Worm (Caenorhabditis elegans): Measurements from ENCODE around the gene R07C12.3.

- TF ChIP-seq nhr-28 (tag; optimal IDR thresholded peaks at IDR 0.05) (no peak), snpc-4 (tag; optimal IDR thresholded peaks at IDR 0.05) (no peak), elt-1 (tag; optimal IDR thresholded peaks at IDR 0.05; ENCODE audit: borderline replicate concordance, insufficient read depth) (no peak), blmp-1 (tag; optimal IDR thresholded peaks at IDR 0.05) (no peak), lsy-2 (tag; optimal IDR thresholded peaks at IDR 0.05) (no peak), unc-62 (GFP tag; optimal IDR thresholded peaks at IDR 0.05) (no peak), nhr-12 (tag; optimal IDR thresholded peaks at IDR 0.05) (no peak), pha-4 (tag; optimal IDR thresholded peaks at IDR 0.05) (no peak)
Measured at ce11 chrIV:4177560-4177959, 32.7 kb downstream of the R07C12.3 start.

All from whole organism, mixed stage, embryonic.